Worm (Caenorhabditis elegans): ENCODE measurements around the gene C41C4.9.

The C41C4.9 gene

DNA sequence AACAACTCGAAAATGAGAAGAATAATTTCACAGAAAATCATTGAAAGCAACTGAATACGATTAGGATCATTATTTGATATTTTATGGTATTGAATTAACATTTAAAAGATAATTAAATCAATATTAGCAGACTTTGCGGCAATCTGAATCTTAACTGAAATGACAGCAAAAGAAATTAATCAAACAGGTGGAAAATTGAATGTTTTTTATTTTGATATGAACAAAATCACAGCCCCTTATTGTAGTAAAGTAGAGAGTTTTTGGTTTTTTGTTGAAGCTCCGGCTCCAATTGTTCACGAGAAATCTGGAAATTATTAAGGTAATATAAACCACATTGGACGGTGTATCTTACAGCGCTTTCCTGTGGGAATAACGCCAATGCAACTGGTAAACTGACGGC lies 5.4 kb upstream of the C41C4.9 start, which contains the start of gene sre-2:
Gene sre-2, minus strand, starts transcription at position 101 of the 400 bp plus-strand sequence.
- TF ChIP-seq aly-2 (tag; optimal IDR thresholded peaks at IDR 0.05) (no peak), blmp-1 (tag; optimal IDR thresholded peaks at IDR 0.05; ENCODE audit: insufficient read depth) (no peak), ztf-1 (GFP tag; conservative IDR thresholded peaks at IDR 0.05) (no peak), C34F6.9 (tag; optimal IDR thresholded peaks at IDR 0.05) (no peak), sma-9 (GFP tag; optimal IDR thresholded peaks at IDR 0.05) (no peak), sma-9 (tag; optimal IDR thresholded peaks at IDR 0.05) (no peak), sma-3 (GFP tag; optimal IDR thresholded peaks at IDR 0.05) (no peak), lin-11 (tag; optimal IDR thresholded peaks at IDR 0.05) (no peak), egl-27 (tag; optimal IDR thresholded peaks at IDR 0.05) (no peak), mbf-1 (tag; optimal IDR thresholded peaks at IDR 0.05) (no peak), mab-5 (tag; optimal IDR thresholded peaks at IDR 0.05) (no peak)

DNA sequence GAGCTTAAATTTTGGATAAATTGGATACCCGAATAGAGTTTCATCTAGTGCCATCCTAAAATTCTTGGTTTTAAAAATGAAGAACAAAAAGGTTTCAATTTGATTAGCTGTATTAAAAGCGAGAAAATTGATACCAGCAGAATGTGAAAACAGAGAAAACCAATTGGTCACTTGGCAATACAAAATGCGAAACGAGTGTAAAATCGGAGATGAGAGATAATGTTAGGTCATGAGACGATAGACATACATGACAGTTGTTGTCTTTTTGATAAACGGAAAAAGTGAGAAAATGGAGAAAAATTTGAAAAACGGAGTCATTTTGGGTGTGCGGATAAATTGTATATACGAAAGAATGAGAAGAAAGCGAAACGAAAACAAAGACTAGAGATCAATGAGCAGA lies 2.4 kb upstream of the C41C4.9 start, which contains the start of gene sfxn-5:
Gene sfxn-5, minus strand, starts transcription at position 55 of the 400 bp plus-strand sequence.
- TF ChIP-seq skn-1 (tag; optimal IDR thresholded peaks at IDR 0.05) (peak; percentile 4), F13H6.1 (tag; optimal IDR thresholded peaks at IDR 0.05) (peak; percentile 33), unc-62 (GFP tag; optimal IDR thresholded peaks at IDR 0.05) (no peak), ama-1 (optimal IDR thresholded peaks at IDR 0.05) (no peak), crh-2 (tag; optimal IDR thresholded peaks at IDR 0.05) (peak; percentile 10), nhr-129 (tag; optimal IDR thresholded peaks at IDR 0.05) (peak; percentile 40), ztf-1 (GFP tag; conservative IDR thresholded peaks at IDR 0.05) (no peak), C34F6.9 (tag; optimal IDR thresholded peaks at IDR 0.05) (peak; percentile 38), peb-1 (tag; optimal IDR thresholded peaks at IDR 0.05) (no peak), sma-9 (GFP tag; optimal IDR thresholded peaks at IDR 0.05) (peak; percentile 34), sma-9 (tag; optimal IDR thresholded peaks at IDR 0.05) (no peak), R02D3.7 (tag; optimal IDR thresholded peaks at IDR 0.05) (no peak), aly-2 (tag; optimal IDR thresholded peaks at IDR 0.05) (no peak), nhr-11 (tag; optimal IDR thresholded peaks at IDR 0.05) (no peak), ceh-82 (tag; optimal IDR thresholded peaks at IDR 0.05) (no peak), blmp-1 (tag; optimal IDR thresholded peaks at IDR 0.05; ENCODE audit: insufficient read depth) (peak; percentile 42), mdl-1 (tag; optimal IDR thresholded peaks at IDR 0.05) (no peak), unc-55 (GFP tag; optimal IDR thresholded peaks at IDR 0.05) (no peak), elt-3 (tag; optimal IDR thresholded peaks at IDR 0.05) (no peak), lsy-2 (tag; optimal IDR thresholded peaks at IDR 0.05) (peak in 1 of 2 experiments; percentile 45), ZK546.5 (tag; optimal IDR thresholded peaks at IDR 0.05) (no peak), fos-1 (tag; optimal IDR thresholded peaks at IDR 0.05) (peak; percentile 74), nhr-77 (tag; optimal IDR thresholded peaks at IDR 0.05) (no peak)

DNA sequence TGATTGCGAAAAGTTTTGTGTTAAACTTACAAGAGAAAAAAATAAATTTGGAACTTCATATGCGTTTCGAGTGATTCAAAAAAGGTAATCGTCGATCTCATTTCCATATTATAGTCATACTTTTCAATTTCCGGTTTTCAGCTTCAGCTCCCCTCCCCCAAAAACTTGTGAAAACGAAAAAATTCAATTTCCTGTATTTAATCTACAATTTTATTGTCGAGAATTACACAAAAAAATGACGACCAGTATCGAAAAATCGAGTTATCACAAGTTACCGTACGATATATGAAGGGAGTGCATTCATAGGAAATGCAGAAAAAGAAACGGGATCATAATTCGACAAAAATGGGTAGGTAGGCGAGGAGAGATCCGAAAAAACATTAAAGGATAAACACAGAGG lies 4.6 kb downstream of the C41C4.9 start, which contains the start of gene lron-4:
Gene lron-4, minus strand, starts transcription at position 101 of the 400 bp plus-strand sequence.
- TF ChIP-seq unc-62 (GFP tag; optimal IDR thresholded peaks at IDR 0.05): no peak
- TF ChIP-seq nhr-237 (tag; optimal IDR thresholded peaks at IDR 0.05): no peak
- TF ChIP-seq C34F6.9 (tag; optimal IDR thresholded peaks at IDR 0.05): no peak
- TF ChIP-seq nhr-77 (tag; optimal IDR thresholded peaks at IDR 0.05): no peak
- TF ChIP-seq dmd-4 (tag; optimal IDR thresholded peaks at IDR 0.05): no peak
- TF ChIP-seq gmeb-1 (tag; optimal IDR thresholded peaks at IDR 0.05): no peak
- no peak for TF ChIP-seq blmp-1 (tag; optimal IDR thresholded peaks at IDR 0.05; ENCODE audit: insufficient read depth)
- TF ChIP-seq egl-27 (tag; optimal IDR thresholded peaks at IDR 0.05): no peak
- no peak for TF ChIP-seq elt-1 (tag; optimal IDR thresholded peaks at IDR 0.05)
- TF ChIP-seq unc-55 (GFP tag; optimal IDR thresholded peaks at IDR 0.05): no peak
- TF ChIP-seq elt-3 (tag; optimal IDR thresholded peaks at IDR 0.05): no peak
- TF ChIP-seq mab-5 (tag; optimal IDR thresholded peaks at IDR 0.05): no peak
- TF ChIP-seq nhr-25 (tag; optimal IDR thresholded peaks at IDR 0.05): no peak
- TF ChIP-seq nhr-129 (tag; optimal IDR thresholded peaks at IDR 0.05): no peak
- no peak for TF ChIP-seq R02D3.7 (tag; optimal IDR thresholded peaks at IDR 0.05)
- no peak for TF ChIP-seq snpc-4 (tag; optimal IDR thresholded peaks at IDR 0.05)
- TF ChIP-seq zag-1 (tag; optimal IDR thresholded peaks at IDR 0.05): no peak

DNA sequence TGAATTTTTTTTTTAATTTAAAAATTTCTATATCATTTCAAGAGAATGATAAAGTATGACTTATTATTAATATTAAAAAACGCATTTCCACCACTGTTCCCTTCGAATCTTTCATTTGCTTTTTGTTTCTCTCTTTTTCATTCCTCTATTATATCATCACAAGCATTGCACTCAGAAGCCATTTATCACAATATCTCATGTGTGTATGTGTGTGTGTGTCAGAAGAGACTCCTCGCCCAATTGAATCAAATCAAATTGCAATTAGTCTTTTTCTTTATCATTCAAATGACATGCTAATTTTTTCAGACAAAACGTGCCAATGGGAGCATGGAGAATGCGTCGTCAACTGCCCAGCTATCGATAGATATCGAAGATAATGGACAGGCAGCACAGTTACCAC lies 8.7 kb downstream of the C41C4.9 start, which contains the start of gene unc-105:
Gene unc-105, plus strand, starts transcription at position 301 of the 400 bp plus-strand sequence.
- TF ChIP-seq C34F6.9 (tag; optimal IDR thresholded peaks at IDR 0.05): no peak
- no peak for TF ChIP-seq ceh-16 (tag; optimal IDR thresholded peaks at IDR 0.05)
- no peak for TF ChIP-seq nhr-25 (tag; optimal IDR thresholded peaks at IDR 0.05)
- no peak for TF ChIP-seq unc-55 (GFP tag; optimal IDR thresholded peaks at IDR 0.05)
- TF ChIP-seq sma-3 (GFP tag; optimal IDR thresholded peaks at IDR 0.05): no peak
- TF ChIP-seq ztf-4 (tag; optimal IDR thresholded peaks at IDR 0.05): no peak
- TF ChIP-seq unc-62 (GFP tag; optimal IDR thresholded peaks at IDR 0.05): no peak
- no peak for TF ChIP-seq lin-39 (tag; optimal IDR thresholded peaks at IDR 0.05)
- no peak for TF ChIP-seq Y55F3AM.14 (GFP tag; optimal IDR thresholded peaks at IDR 0.05)
- TF ChIP-seq nhr-129 (tag; optimal IDR thresholded peaks at IDR 0.05): no peak
- no peak for TF ChIP-seq lin-11 (tag; optimal IDR thresholded peaks at IDR 0.05)

Measured in whole organism, L2 larva.